Fruit fly (Drosophila melanogaster): ENCODE measurements around the gene CG11964.

CG11964 gene

DNA sequence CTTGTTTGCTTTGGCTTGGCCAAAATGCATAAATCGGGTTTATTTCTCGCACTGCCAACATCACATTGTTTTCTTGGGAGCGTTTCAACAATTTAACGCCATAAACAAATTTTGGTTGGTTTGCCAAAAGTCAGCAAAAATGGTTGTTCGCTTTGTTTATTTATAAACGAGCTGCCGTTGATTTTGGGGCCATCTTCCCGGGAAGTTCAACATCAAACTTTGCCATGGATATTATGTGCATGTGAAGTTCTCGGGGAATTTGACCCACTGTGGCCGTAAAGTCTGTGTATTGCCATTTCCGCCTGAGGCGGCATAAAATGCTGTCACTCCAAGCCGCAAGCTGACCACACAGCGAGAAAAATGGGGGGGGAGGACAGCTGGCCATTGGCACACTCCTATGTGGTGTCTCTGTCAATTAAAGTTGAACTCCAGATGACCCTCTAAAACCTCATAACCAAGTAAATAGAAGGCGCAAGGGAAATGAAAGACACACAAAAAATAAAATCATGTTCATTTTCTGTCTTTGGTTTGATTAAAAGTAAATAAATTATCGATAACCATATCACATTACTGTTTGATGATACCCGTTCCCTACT lies 20.9 kb downstream of the CG11964 start (continued):
- TF ChIP-seq insv (GFP tag; optimal IDR thresholded peaks at IDR 0.05), result no peak
- TF ChIP-seq MESR4 (GFP tag; optimal IDR thresholded peaks at IDR 0.05), result no peak
- no peak for TF ChIP-seq CG12071 (GFP tag; optimal IDR thresholded peaks at IDR 0.05)
- TF ChIP-seq danr (GFP tag; IDR thresholded peaks at IDR 0.05), result no peak
- no peak for TF ChIP-seq Dad (GFP tag; optimal IDR thresholded peaks at IDR 0.05)
- no peak for TF ChIP-seq crp (GFP tag; optimal IDR thresholded peaks at IDR 0.05)
- TF ChIP-seq CG14441 (GFP tag; IDR thresholded peaks at IDR 0.05), result peak; percentile 56
- no peak for TF ChIP-seq kni (GFP tag; optimal IDR thresholded peaks at IDR 0.05)
- no peak for TF ChIP-seq CG7372 (GFP tag; IDR thresholded peaks at IDR 0.05)
- no peak for TF ChIP-seq H15 (GFP tag; IDR thresholded peaks at IDR 0.05)
- no peak for TF ChIP-seq hth (optimal IDR thresholded peaks at IDR 0.05)
- no peak for TF ChIP-seq Mad (GFP tag; optimal IDR thresholded peaks at IDR 0.05)
- TF ChIP-seq yki (optimal IDR thresholded peaks at IDR 0.05), result no peak
- TF ChIP-seq Doc2 (GFP tag; IDR thresholded peaks at IDR 0.05), result no peak
- TF ChIP-seq vvl (GFP tag; IDR thresholded peaks at IDR 0.05), result peak; percentile 48
- no peak for TF ChIP-seq zen2 (GFP tag; IDR thresholded peaks at IDR 0.05; ENCODE audit: partially characterized antibody)
- no peak for TF ChIP-seq CG3995 (GFP tag; optimal IDR thresholded peaks at IDR 0.05)
- no peak for TF ChIP-seq Kr (GFP tag; optimal IDR thresholded peaks at IDR 0.05)
- no peak for TF ChIP-seq CG6854 (GFP tag; optimal IDR thresholded peaks at IDR 0.05)
- no peak for TF ChIP-seq H2.0 (GFP tag; IDR thresholded peaks at IDR 0.05)
- TF ChIP-seq CG12744 (GFP tag; optimal IDR thresholded peaks at IDR 0.05), result no peak
- no peak for TF ChIP-seq Hsf (GFP tag; optimal IDR thresholded peaks at IDR 0.05)
- no peak for TF ChIP-seq CG13775 (GFP tag; optimal IDR thresholded peaks at IDR 0.05)
- no peak for TF ChIP-seq CG2678 (tag; optimal IDR thresholded peaks at IDR 0.05)
- TF ChIP-seq CG12942 (GFP tag; optimal IDR thresholded peaks at IDR 0.05), result no peak
- TF ChIP-seq CG12219 (GFP tag; optimal IDR thresholded peaks at IDR 0.05), result no peak
- TF ChIP-seq Hmx (GFP tag; optimal IDR thresholded peaks at IDR 0.05), result no peak
- TF ChIP-seq CG7928 (GFP tag; optimal IDR thresholded peaks at IDR 0.05), result no peak
- no peak for TF ChIP-seq pum (GFP tag; optimal IDR thresholded peaks at IDR 0.05)
- no peak for TF ChIP-seq NfI (GFP tag; optimal IDR thresholded peaks at IDR 0.05)
- no peak for TF ChIP-seq CrebB (tag; optimal IDR thresholded peaks at IDR 0.05)
- no peak for TF ChIP-seq CoRest (tag; optimal IDR thresholded peaks at IDR 0.05)
- no peak for TF ChIP-seq Meics (GFP tag; optimal IDR thresholded peaks at IDR 0.05)
- no peak for TF ChIP-seq CG1529 (GFP tag; optimal IDR thresholded peaks at IDR 0.05)
- no peak for TF ChIP-seq CG6813 (GFP tag; optimal IDR thresholded peaks at IDR 0.05)
- no peak for TF ChIP-seq dm (GFP tag; optimal IDR thresholded peaks at IDR 0.05)
- no peak for TF ChIP-seq sob (GFP tag; IDR thresholded peaks at IDR 0.05)
- no peak for TF ChIP-seq ems (GFP tag; optimal IDR thresholded peaks at IDR 0.05)
- no peak for TF ChIP-seq CG8281 (tag; optimal IDR thresholded peaks at IDR 0.05)
- no peak for TF ChIP-seq CG8765 (GFP tag; IDR thresholded peaks at IDR 0.05)
- TF ChIP-seq CG11504 (tag; optimal IDR thresholded peaks at IDR 0.05), result peak; percentile 8
- no peak for TF ChIP-seq CG13123 (GFP tag; optimal IDR thresholded peaks at IDR 0.05)
- TF ChIP-seq dmrt11E (tag; optimal IDR thresholded peaks at IDR 0.05), result no peak
- no peak for TF ChIP-seq Nf-YC (tag; optimal IDR thresholded peaks at IDR 0.05)
- 0 out of 2 replicates have a peak, but pooled peaks have one; percentile 18 for TF ChIP-seq Xrp1 (GFP tag; IDR thresholded peaks at IDR 0.05)

Data from whole organism, embryonic.